Worm (Caenorhabditis elegans): ENCODE data around the gene B0348.10.

DNA sequence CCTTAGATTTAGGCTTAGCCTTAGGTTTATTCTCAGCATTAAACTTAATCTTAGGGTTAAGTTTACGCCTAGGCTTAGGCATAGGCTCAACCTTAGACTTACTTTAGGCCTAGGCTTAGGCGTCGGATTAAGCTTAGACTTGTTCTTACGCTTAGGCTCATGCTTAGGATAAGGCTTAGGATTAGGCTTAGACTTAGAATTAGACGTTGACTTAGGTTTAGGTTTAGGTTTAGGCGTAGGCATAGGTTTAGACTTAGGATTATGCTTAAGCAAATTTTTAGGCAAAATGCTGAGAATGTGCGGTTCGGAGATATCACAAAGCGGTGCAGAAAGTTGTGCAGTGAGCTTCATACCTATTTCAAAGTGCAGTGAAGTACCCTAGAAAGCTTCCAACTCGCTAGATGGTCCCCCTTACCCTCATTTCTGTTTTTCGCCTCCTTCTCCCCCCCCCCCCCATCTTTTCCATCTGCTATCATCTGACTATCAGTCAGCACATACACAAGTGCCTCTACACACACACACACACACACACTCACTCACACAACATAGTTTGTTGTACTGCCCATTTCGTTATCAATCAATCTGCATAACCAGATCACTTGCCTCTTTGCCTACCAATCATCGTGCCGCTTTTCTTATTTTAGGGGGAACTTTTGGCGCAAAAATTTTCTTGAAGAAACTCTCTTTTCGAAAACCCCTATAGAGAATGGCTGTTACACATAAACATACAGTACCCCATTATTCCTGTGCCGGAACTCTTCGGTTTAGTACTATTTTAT is 7.7 kb upstream of the B0348.10 start:
- TF ChIP-seq ztf-29 (GFP tag; IDR thresholded peaks at IDR 0.05): no peak
- TF ChIP-seq ztf-23 (GFP tag; IDR thresholded peaks at IDR 0.05): no peak
- TF ChIP-seq klf-2 (GFP tag; conservative IDR thresholded peaks at IDR 0.05): no peak
- no peak for TF ChIP-seq T22C8.4 (GFP tag; IDR thresholded peaks at IDR 0.05)
- no peak for TF ChIP-seq ref-1 (GFP tag; conservative IDR thresholded peaks at IDR 0.05)

All from whole organism, midembryonic.